Fruit fly (Drosophila melanogaster) whole organism, embryonic: ENCODE results near the gene mol.

Experiments
- Abd-B ChIP-seq: fragments of 200-800 bp; sonication (Bioruptor generic); optimal IDR thresholded peaks from 2 replicates; lab custom pipeline; 2018; ENCODE audit warnings: missing biosample characterization, mild to moderate bottlenecking, missing genetic modification characterization, moderate library complexity
- CG16779 ChIP-seq: fragments of 200-800 bp; sonication (Bioruptor generic); IDR thresholded peaks from 2 replicates; pipeline ENCODE4 v1.3.6; 2022; ENCODE audit warnings: missing biosample characterization, missing genetic modification characterization
- CG16813 ChIP-seq: fragments of 200-800 bp; sonication (Bioruptor generic); IDR thresholded peaks from 3 replicates; pipeline ENCODE4 v1.3.6; 2022; ENCODE audit warnings: missing biosample characterization, missing genetic modification characterization; ENCODE audit not compliant: partially characterized antibody
- CG43689 ChIP-seq: fragments of 200-800 bp; sonication (Bioruptor generic); IDR thresholded peaks from 2 replicates; pipeline ENCODE4 v1.3.6; 2022; ENCODE audit warnings: missing biosample characterization, missing genetic modification characterization
- CG4854 ChIP-seq: fragments of 200-800 bp; sonication (Bioruptor generic); optimal IDR thresholded peaks from 2 replicates; lab custom pipeline; 2016; ENCODE audit warnings: missing biosample characterization, missing genetic modification characterization, inconsistent platforms
- E2f1 ChIP-seq: fragments of 200-800 bp; sonication (Bioruptor generic); IDR thresholded peaks from 2 replicates; pipeline ENCODE4 v1.3.6; 2022; ENCODE audit warnings: missing biosample characterization, missing genetic modification characterization
- tio ChIP-seq: fragments of 200-800 bp; sonication (Bioruptor generic); optimal IDR thresholded peaks from 2 replicates; lab custom pipeline; 2017; ENCODE audit warnings: missing biosample characterization, missing genetic modification characterization, inconsistent platforms

dm6 chr2L:15001847-15002246, 4.5 kb upstream of the mol start:
- TF ChIP-seq CG16779 (GFP tag; lab: Robert Waterston, UW), result no peak
- no peak for TF ChIP-seq Abd-B
- TF ChIP-seq CG4854 (GFP tag; lab: Kevin White, UChicago), result no peak
- TF ChIP-seq tio (GFP tag; lab: Kevin White, UChicago), result no peak
- no peak for TF ChIP-seq E2f1 (GFP tag; lab: Robert Waterston, UW)
- TF ChIP-seq CG16813 (GFP tag; lab: Robert Waterston, UW), result no peak
- no peak for TF ChIP-seq CG43689 (GFP tag; lab: Robert Waterston, UW)
